Worm (Caenorhabditis elegans) whole organism, late embryonic: ENCODE data around the gene F54F2.9.
A peak's percentile ranks its signal among the peaks of the same experiment; 100 is the strongest.

ENCODE experiments used
- C38D4.7 ChIP-seq: fragments of 200-800 bp; sonication (Bioruptor generic); optimal IDR thresholded peaks from 2 replicates; lab custom pipeline; 2018; ENCODE audit warnings: mild to moderate bottlenecking, missing genetic modification characterization, moderate library complexity, missing compliant biosample characterization
- K09A11.1 ChIP-seq: sonication (generic microtip); optimal IDR thresholded peaks from 2 replicates; lab custom pipeline; 2017; ENCODE audit warnings: antibody characterized with exemption, mild to moderate bottlenecking, missing genetic modification characterization, missing compliant biosample characterization; ENCODE audit not compliant: insufficient read depth
- T23F11.4 ChIP-seq: fragments of 200-800 bp; sonication (Bioruptor generic); optimal IDR thresholded peaks from 2 replicates; lab custom pipeline; 2018; ENCODE audit warnings: mild to moderate bottlenecking, missing genetic modification characterization, missing compliant biosample characterization
- Y22D7AL.16 ChIP-seq: sonication (generic microtip); optimal IDR thresholded peaks from 2 replicates; lab custom pipeline; 2016; ENCODE audit warnings: missing genetic modification characterization, missing compliant biosample characterization
- ahr-1 ChIP-seq: sonication (generic microtip); optimal IDR thresholded peaks from 2 replicates; lab custom pipeline; 2016; ENCODE audit warnings: missing genetic modification characterization, missing compliant biosample characterization
- ama-1 ChIP-seq: fragments of 150-350 bp; optimal IDR thresholded peaks from 2 replicates; lab custom pipeline; 2014
- ceh-14 ChIP-seq: sonication (generic microtip); optimal IDR thresholded peaks from 2 replicates; lab custom pipeline; 2016; ENCODE audit warnings: missing genotype, missing genetic modification characterization, missing compliant biosample characterization
- ceh-18 ChIP-seq: sonication (generic microtip); optimal IDR thresholded peaks from 2 replicates; lab custom pipeline; 2016; ENCODE audit warnings: missing genetic modification characterization, missing compliant biosample characterization
- ceh-19 ChIP-seq: fragments of 200-800 bp; sonication (Bioruptor generic); optimal IDR thresholded peaks from 2 replicates; lab custom pipeline; 2018; ENCODE audit warnings: mild to moderate bottlenecking, missing genetic modification characterization, missing compliant biosample characterization
- ceh-22 ChIP-seq: sonication (generic microtip); optimal IDR thresholded peaks from 2 replicates; lab custom pipeline; 2017; ENCODE audit warnings: missing biosample characterization, missing genetic modification characterization
- ceh-24 ChIP-seq: sonication (generic microtip); optimal IDR thresholded peaks from 2 replicates; lab custom pipeline; 2016; ENCODE audit warnings: mild to moderate bottlenecking, missing genetic modification characterization, missing compliant biosample characterization
- ceh-31 ChIP-seq: sonication (generic microtip); optimal IDR thresholded peaks from 2 replicates; lab custom pipeline; 2016; ENCODE audit warnings: missing genetic modification characterization, missing compliant biosample characterization
- ceh-45 ChIP-seq: fragments of 200-800 bp; sonication (Bioruptor generic); IDR thresholded peaks from 2 replicates; pipeline ENCODE4 v1.3.6; 2022; ENCODE audit warnings: missing genetic modification reagents, missing genetic modification characterization, missing compliant biosample characterization
- dve-1 ChIP-seq: sonication (generic microtip); optimal IDR thresholded peaks from 2 replicates; lab custom pipeline; 2017; ENCODE audit warnings: antibody characterized with exemption, mild to moderate bottlenecking, missing genetic modification characterization, missing compliant biosample characterization
- fax-1 ChIP-seq: sonication (generic microtip); optimal IDR thresholded peaks from 2 replicates; lab custom pipeline; 2016; ENCODE audit warnings: missing genotype, missing genetic modification characterization, missing compliant biosample characterization
- fkh-10 ChIP-seq: fragments of 150-350 bp; optimal IDR thresholded peaks from 2 replicates; lab custom pipeline; 2014; ENCODE audit warnings: missing biosample characterization, missing genetic modification reagents, missing genetic modification characterization
- fkh-6 ChIP-seq: sonication (generic microtip); optimal IDR thresholded peaks from 2 replicates; lab custom pipeline; 2016; ENCODE audit warnings: missing genetic modification characterization, missing compliant biosample characterization
- gmeb-2 ChIP-seq: sonication (generic microtip); optimal IDR thresholded peaks from 2 replicates; lab custom pipeline; 2016; ENCODE audit warnings: missing genetic modification characterization, inconsistent platforms, missing compliant biosample characterization
- hlh-13 ChIP-seq: fragments of 200-800 bp; sonication (Bioruptor generic); optimal IDR thresholded peaks from 2 replicates; lab custom pipeline; 2018; ENCODE audit warnings: mild to moderate bottlenecking, missing genetic modification characterization, missing compliant biosample characterization
- hlh-30 ChIP-seq: sonication (generic microtip); optimal IDR thresholded peaks from 2 replicates; lab custom pipeline; 2017; ENCODE audit warnings: antibody characterized with exemption, missing genetic modification characterization, missing compliant biosample characterization; ENCODE audit not compliant: insufficient read depth
- madf-2 ChIP-seq: sonication (generic microtip); optimal IDR thresholded peaks from 2 replicates; lab custom pipeline; 2017; ENCODE audit warnings: missing genetic modification characterization, missing compliant biosample characterization
- mec-3 ChIP-seq: sonication (generic microtip); optimal IDR thresholded peaks from 2 replicates; lab custom pipeline; 2016; ENCODE audit warnings: borderline replicate concordance, missing genetic modification characterization, missing compliant biosample characterization
- nhr-232 ChIP-seq: sonication (generic microtip); optimal IDR thresholded peaks from 2 replicates; lab custom pipeline; 2016; ENCODE audit warnings: missing genetic modification characterization, missing compliant biosample characterization
- odd-2 ChIP-seq: sonication (generic microtip); optimal IDR thresholded peaks from 2 replicates; lab custom pipeline; 2017; ENCODE audit warnings: antibody characterized with exemption, mild to moderate bottlenecking, missing genetic modification characterization, missing compliant biosample characterization
- pag-3 ChIP-seq: sonication (generic microtip); optimal IDR thresholded peaks from 2 replicates; lab custom pipeline; 2016; ENCODE audit warnings: missing compliant biosample characterization, missing genetic modification characterization, borderline replicate concordance
- pha-2 ChIP-seq: sonication (generic microtip); optimal IDR thresholded peaks from 2 replicates; lab custom pipeline; 2017; ENCODE audit warnings: mild to moderate bottlenecking, missing genetic modification characterization, missing compliant biosample characterization
- pqm-1 ChIP-seq: sonication (generic microtip); optimal IDR thresholded peaks from 2 replicates; lab custom pipeline; 2016; ENCODE audit warnings: missing genetic modification characterization, missing compliant biosample characterization
- rnt-1 ChIP-seq: sonication (generic microtip); optimal IDR thresholded peaks from 2 replicates; lab custom pipeline; 2016; ENCODE audit warnings: missing genetic modification characterization, missing compliant biosample characterization
- sox-2 ChIP-seq: fragments of 200-800 bp; sonication (Bioruptor generic); IDR thresholded peaks from 2 replicates; pipeline ENCODE4 v1.3.6; 2022; ENCODE audit warnings: missing genetic modification reagents, missing genetic modification characterization, missing compliant biosample characterization
- tbx-2 ChIP-seq: sonication (generic microtip); optimal IDR thresholded peaks from 2 replicates; lab custom pipeline; 2016; ENCODE audit warnings: missing genetic modification characterization, missing compliant biosample characterization
- unc-3 ChIP-seq, 2 experiments: fragments of 200-800 bp in 1 of 2; sonication (Bioruptor generic) in 1 of 2; sonication (generic microtip) in 1 of 2; conservative IDR thresholded peaks in 1 of 2; optimal IDR thresholded peaks in 1 of 2; 2 replicates each; pipeline versions ENCODE4 v1.3.6 to Lab custom; 2016 to 2022; ENCODE audit warnings: missing compliant biosample characterization in 2 of 2, missing genetic modification characterization in 2 of 2, missing genetic modification reagents in 1 of 2
- unc-42 ChIP-seq: sonication (generic microtip); optimal IDR thresholded peaks from 2 replicates; lab custom pipeline; 2016; ENCODE audit warnings: missing genotype, missing genetic modification characterization, missing compliant biosample characterization
- unc-86 ChIP-seq: sonication (generic microtip); optimal IDR thresholded peaks from 2 replicates; lab custom pipeline; 2016; ENCODE audit warnings: missing genetic modification characterization, missing compliant biosample characterization

Gene F54F2.9

ce11 chrIII:8788690-8789089 lies 38.3 kb downstream of the F54F2.9 start:
- TF ChIP-seq K09A11.1 (tag; lab: Kevin White, UChicago) (no peak), unc-42 (peak; percentile 14), pag-3 (tag; lab: Kevin White, UChicago) (no peak), pha-2 (no peak), tbx-2 (peak; percentile 32), ceh-24 (no peak), ceh-31 (tag; lab: Kevin White, UChicago) (peak; percentile 29), nhr-232 (tag; lab: Kevin White, UChicago) (no peak), ceh-14 (tag; lab: Kevin White, UChicago) (peak; percentile 17), gmeb-2 (tag; lab: Kevin White, UChicago) (no peak)

ce11 chrIII:8786077-8786476 lies 41.0 kb downstream of the F54F2.9 start, which contains the start of gene K02D10.8:
K02D10.8 (plus strand) TSS chrIII:8786377.
- no peak for TF ChIP-seq dve-1 (tag; lab: Kevin White, UChicago)
- TF ChIP-seq pag-3 (tag; lab: Kevin White, UChicago): no peak
- no peak for TF ChIP-seq fkh-6 (tag; lab: Kevin White, UChicago)
- TF ChIP-seq unc-86 (tag; lab: Kevin White, UChicago): no peak
- TF ChIP-seq unc-3 (GFP tag; conservative IDR thresholded peaks at IDR 0.05; lab: Robert Waterston, UW): no peak
- TF ChIP-seq unc-3 (tag; optimal IDR thresholded peaks at IDR 0.05; lab: Kevin White, UChicago): no peak
- no peak for TF ChIP-seq ceh-19 (GFP tag; lab: Kevin White, UChicago)
- no peak for TF ChIP-seq rnt-1

ce11 chrIII:8785426-8785825 lies 41.6 kb downstream of the F54F2.9 start:
- TF ChIP-seq ceh-18 (peak; percentile 65), hlh-30 (tag; lab: Kevin White, UChicago) (peak; percentile 58), mec-3 (tag; lab: Kevin White, UChicago) (no peak)

- TF ChIP-seq ceh-18: peak; percentile 9
- no peak for TF ChIP-seq Y22D7AL.16 (tag; lab: Kevin White, UChicago)
Observed at ce11 chrIII:8784500-8784899, 42.5 kb downstream of the F54F2.9 start.

DNA sequence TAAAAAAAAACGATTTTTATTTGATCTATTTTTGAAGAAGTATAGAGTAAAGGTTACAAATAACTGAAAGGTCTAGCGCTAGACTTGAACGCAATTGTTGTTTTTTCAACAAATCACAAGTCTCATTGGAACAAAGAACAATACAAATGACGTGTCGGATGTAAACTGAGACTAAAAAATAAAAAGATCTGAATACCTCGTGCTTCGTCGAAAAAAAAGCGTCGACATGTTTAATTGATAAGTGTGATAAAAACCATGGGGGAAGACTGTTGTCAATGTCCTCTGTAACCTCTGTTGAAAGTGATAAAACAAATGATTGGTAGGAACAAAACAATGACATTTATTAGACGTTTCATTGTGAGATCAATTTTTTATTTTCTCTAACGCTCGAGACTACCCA lies 44.3 kb downstream of the F54F2.9 start:
- TF ChIP-seq unc-42: no peak
- TF ChIP-seq fax-1: no peak
- no peak for TF ChIP-seq hlh-13 (GFP tag; lab: Kevin White, UChicago)
- TF ChIP-seq ahr-1 (tag; lab: Kevin White, UChicago): no peak
- TF ChIP-seq T23F11.4: no peak
- TF ChIP-seq ceh-24: no peak
- TF ChIP-seq ama-1 (lab: Kevin White, UChicago): no peak
- no peak for TF ChIP-seq pag-3 (tag; lab: Kevin White, UChicago)
- no peak for TF ChIP-seq pha-2
- TF ChIP-seq sox-2 (GFP tag; lab: Robert Waterston, UW): no peak
- TF ChIP-seq fkh-10 (GFP tag; lab: Kevin White, UChicago): no peak
- no peak for TF ChIP-seq ceh-31 (tag; lab: Kevin White, UChicago)
- no peak for TF ChIP-seq pqm-1 (tag; lab: Kevin White, UChicago)
- TF ChIP-seq madf-2 (tag; lab: Kevin White, UChicago): no peak
- TF ChIP-seq C38D4.7 (GFP tag; lab: Kevin White, UChicago): no peak
- TF ChIP-seq ceh-22 (tag; lab: Kevin White, UChicago): no peak
- TF ChIP-seq ceh-14 (tag; lab: Kevin White, UChicago): no peak
- TF ChIP-seq ceh-45 (GFP tag; lab: Robert Waterston, UW): no peak

DNA sequence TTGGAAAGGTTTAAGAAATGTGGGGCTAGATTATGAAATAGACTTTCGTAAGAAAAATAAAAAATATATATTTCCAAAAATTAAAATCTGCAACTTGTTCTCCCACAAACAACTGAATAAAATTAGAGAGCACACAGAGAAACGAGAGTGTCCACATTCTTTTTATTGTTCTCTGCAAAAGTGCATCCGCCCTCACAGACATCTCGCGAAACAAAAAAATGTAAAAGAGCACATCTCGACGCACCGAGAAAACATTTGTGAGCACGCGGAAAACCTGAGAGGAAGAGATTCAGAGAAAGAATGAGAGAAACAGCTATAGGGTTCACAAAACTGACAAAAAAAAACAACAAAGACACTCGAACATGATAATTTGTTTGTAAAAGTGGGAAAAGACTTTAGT lies 44.9 kb downstream of the F54F2.9 start:
- TF ChIP-seq ceh-31 (tag; lab: Kevin White, UChicago): peak; percentile 14
- TF ChIP-seq odd-2: no peak
